Worm (Caenorhabditis elegans) whole organism, L4/young adult: ENCODE measurements around the gene clh-5.

Source experiments
- W03F9.2 ChIP-seq: fragments of 150-350 bp; optimal IDR thresholded peaks from 2 replicates; lab custom pipeline; 2014; ENCODE audit warnings: missing biosample characterization, missing genetic modification characterization
- dao-5 ChIP-seq: sonication (generic microtip); optimal IDR thresholded peaks from 2 replicates; lab custom pipeline; 2016; ENCODE audit warnings: missing genotype, missing genetic modification characterization, moderate library complexity, missing compliant biosample characterization
- him-1 ChIP-seq: sonication (generic microtip); optimal IDR thresholded peaks from 2 replicates; lab custom pipeline; 2016; ENCODE audit warnings: missing genotype, missing genetic modification reagents, missing genetic modification characterization, missing compliant biosample characterization

ce11 chrII:9062261-9062948 lies 36.0 kb downstream of the clh-5 start:
- TF ChIP-seq dao-5 (tag; lab: Kevin White, UChicago) (no peak), him-1 (tag; lab: Kevin White, UChicago) (no peak), W03F9.2 (no peak)
